Fruit fly (Drosophila melanogaster): ENCODE results near the gene r.
A peak's percentile ranks its signal among the peaks of the same experiment; 100 is the strongest.

Gene r

DNA sequence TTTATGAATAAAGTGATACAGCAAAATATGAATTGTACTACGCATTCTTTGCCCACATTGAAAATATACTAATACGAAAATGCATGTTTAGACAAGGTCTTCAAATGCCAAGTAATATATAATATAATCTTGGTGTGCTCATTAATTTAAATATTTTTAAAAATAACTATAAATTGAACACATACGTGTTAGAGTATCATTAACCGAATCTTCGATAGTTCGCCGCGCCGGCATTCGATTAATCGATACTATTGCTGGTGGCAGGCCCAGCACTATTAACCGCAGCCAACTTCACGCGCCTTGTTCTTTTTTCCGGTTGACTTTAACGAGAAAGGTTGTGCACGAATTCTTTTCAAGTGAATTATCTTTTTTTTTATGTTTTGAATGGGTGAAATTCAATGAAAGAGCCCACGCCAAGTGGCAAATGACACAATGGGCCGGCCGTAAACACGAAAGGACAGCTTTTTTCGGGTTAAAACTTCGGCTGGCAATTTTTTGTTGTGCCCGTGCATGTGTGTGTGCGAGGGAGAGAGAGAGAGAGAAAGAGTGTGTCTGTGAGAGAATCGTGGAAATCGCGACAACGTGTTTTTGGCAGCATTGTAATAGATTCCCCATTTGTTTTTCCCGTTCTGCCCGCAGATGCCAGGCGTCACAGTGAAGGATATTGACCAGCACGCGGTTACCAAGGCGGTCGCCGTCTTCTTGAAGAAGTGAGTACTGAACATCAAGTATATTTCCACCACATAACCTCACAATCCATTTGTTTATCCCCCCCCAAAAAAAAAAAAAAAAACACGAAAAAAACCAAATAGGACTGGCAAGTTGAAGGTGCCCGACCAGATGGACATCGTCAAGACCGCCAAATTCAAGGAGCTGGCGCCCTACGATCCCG, 17.3 kb upstream of the r start, which contains the start of gene RpS19a (continued):
- TF ChIP-seq Ets21C (GFP tag; optimal IDR thresholded peaks at IDR 0.05) (peak; percentile 3), acj6 (GFP tag; optimal IDR thresholded peaks at IDR 0.05) (peak; percentile 41), fkh (GFP tag; optimal IDR thresholded peaks at IDR 0.05) (no peak), Lpt (GFP tag; optimal IDR thresholded peaks at IDR 0.05) (peak; percentile 11), CG3919 (GFP tag; optimal IDR thresholded peaks at IDR 0.05) (peak; percentile 76), CG8119 (GFP tag; IDR thresholded peaks at IDR 0.05) (no peak), Gug (GFP tag; IDR thresholded peaks at IDR 0.05) (0 out of 2 replicates have a peak, but pooled peaks have one; percentile 10), CG6276 (GFP tag; optimal IDR thresholded peaks at IDR 0.05) (peak; percentile 43), topi (GFP tag; optimal IDR thresholded peaks at IDR 0.05) (peak; percentile 69), CG9139 (GFP tag; optimal IDR thresholded peaks at IDR 0.05) (peak; percentile 82)

DNA sequence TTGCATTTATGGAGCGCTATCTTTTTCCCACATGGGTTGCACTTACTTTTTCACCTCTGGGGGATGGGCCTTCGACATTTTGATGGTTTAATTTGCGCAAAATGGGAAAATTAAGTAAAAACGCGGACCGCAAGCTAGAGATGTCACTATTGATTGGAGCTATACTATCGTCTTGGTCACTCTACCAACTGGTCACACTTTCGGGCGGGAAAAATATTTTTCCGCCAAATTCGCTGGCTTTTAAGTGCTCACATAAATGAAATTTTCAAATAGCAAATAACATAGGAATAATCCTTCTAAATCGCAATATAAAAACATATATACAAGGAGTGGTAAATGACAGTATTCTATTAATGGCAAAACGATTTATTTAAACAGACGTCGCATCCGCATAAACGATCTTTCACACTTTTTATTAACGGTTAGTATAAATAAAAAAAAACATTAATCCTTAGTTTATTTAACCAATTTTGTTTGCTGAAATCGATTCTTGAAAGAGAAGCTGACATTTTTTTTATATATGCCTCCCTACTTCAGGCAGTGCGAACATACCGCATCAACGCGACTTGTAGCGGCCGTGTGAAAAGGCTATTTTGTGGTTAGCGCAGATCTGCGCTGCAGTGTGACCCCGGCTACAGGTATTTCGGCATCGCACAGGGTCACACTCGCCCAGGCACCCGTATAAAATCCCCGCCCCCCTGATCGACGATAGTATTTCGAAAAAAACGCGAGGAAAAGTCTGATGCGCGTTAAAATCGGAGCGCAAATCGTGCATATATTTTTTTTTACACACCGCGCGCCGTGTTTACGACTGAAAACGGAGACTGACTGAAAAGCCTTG, 14.7 kb upstream of the r start, which contains the start of the genes SNRPG and mthl1:
Gene SNRPG (minus strand): TSS at position 160 of the 841 bp plus-strand sequence.
Gene mthl1 (plus strand): TSS at position 709 of the 841 bp plus-strand sequence.
- peak; percentile 80 for TF ChIP-seq OdsH (GFP tag; optimal IDR thresholded peaks at IDR 0.05)
- TF ChIP-seq Hr38 (GFP tag; optimal IDR thresholded peaks at IDR 0.05), result no peak
- TF ChIP-seq CG4318 (GFP tag; optimal IDR thresholded peaks at IDR 0.05), result peak; percentile 78
- TF ChIP-seq fkh (GFP tag; optimal IDR thresholded peaks at IDR 0.05), result no peak
- peak; percentile 73 for TF ChIP-seq CG10669 (GFP tag; optimal IDR thresholded peaks at IDR 0.05)
- TF ChIP-seq cyc (GFP tag; optimal IDR thresholded peaks at IDR 0.05), result peak; percentile 89
- TF ChIP-seq CG11294 (GFP tag; IDR thresholded peaks at IDR 0.05), result peak; percentile 91
- TF ChIP-seq Eip78C (GFP tag), result peak; percentile 89
- TF ChIP-seq Eip75B (GFP tag; optimal IDR thresholded peaks at IDR 0.05), result peak; percentile 80
- peak; percentile 68 for TF ChIP-seq CG6792 (GFP tag; optimal IDR thresholded peaks at IDR 0.05)
- TF ChIP-seq Blimp-1 (GFP tag; optimal IDR thresholded peaks at IDR 0.05), result peak; percentile 16
- peak; percentile 72 for TF ChIP-seq achi (GFP tag; optimal IDR thresholded peaks at IDR 0.05)
- TF ChIP-seq Eip93F (GFP tag; optimal IDR thresholded peaks at IDR 0.05), result peak; percentile 70
- TF ChIP-seq ss (GFP tag; optimal IDR thresholded peaks at IDR 0.05), result peak in 1 of 2 experiments; percentile 56
- TF ChIP-seq Ets21C (GFP tag; optimal IDR thresholded peaks at IDR 0.05), result peak; percentile 79
- TF ChIP-seq acj6 (GFP tag; optimal IDR thresholded peaks at IDR 0.05), result peak; percentile 75
- no peak for TF ChIP-seq CG6854 (GFP tag; optimal IDR thresholded peaks at IDR 0.05)
- peak; percentile 83 for TF ChIP-seq CG15336 (GFP tag; IDR thresholded peaks at IDR 0.05)
- peak; percentile 42 for TF ChIP-seq Sox102F (GFP tag; optimal IDR thresholded peaks at IDR 0.05)
- peak; percentile 28 for TF ChIP-seq dsx (GFP tag; optimal IDR thresholded peaks at IDR 0.05; ENCODE audit: poor library complexity, severe bottlenecking)
- peak; percentile 90 for TF ChIP-seq Hr39 (GFP tag; optimal IDR thresholded peaks at IDR 0.05)
- peak; percentile 94 for TF ChIP-seq svp (GFP tag)
- TF ChIP-seq CG9139 (GFP tag; optimal IDR thresholded peaks at IDR 0.05), result no peak
- TF ChIP-seq eg (GFP tag; IDR thresholded peaks at IDR 0.05), result peak; percentile 95
- TF ChIP-seq CG8119 (GFP tag; IDR thresholded peaks at IDR 0.05), result peak; percentile 81
- peak; percentile 67 for TF ChIP-seq CG8632 (GFP tag; optimal IDR thresholded peaks at IDR 0.05)
- TF ChIP-seq CG6163 (GFP tag; IDR thresholded peaks at IDR 0.05), result peak; percentile 95
- peak; percentile 81 for TF ChIP-seq CG11902 (GFP tag; optimal IDR thresholded peaks at IDR 0.05)
- TF ChIP-seq vri (GFP tag; optimal IDR thresholded peaks at IDR 0.05), result peak; percentile 20
- peak; percentile 81 for TF ChIP-seq CG10631 (GFP tag; optimal IDR thresholded peaks at IDR 0.05)
- TF ChIP-seq CG3032 (tag; optimal IDR thresholded peaks at IDR 0.05), result peak; percentile 73
- peak; percentile 70 for TF ChIP-seq Lpt (GFP tag; optimal IDR thresholded peaks at IDR 0.05)
- TF ChIP-seq fd85E (GFP tag; optimal IDR thresholded peaks at IDR 0.05), result no peak
- TF ChIP-seq CG1621 (tag; optimal IDR thresholded peaks at IDR 0.05), result peak; percentile 63
- peak; percentile 87 for TF ChIP-seq pdm3 (GFP tag; optimal IDR thresholded peaks at IDR 0.05)
- TF ChIP-seq Smox (GFP tag; optimal IDR thresholded peaks at IDR 0.05), result peak; percentile 78
- TF ChIP-seq net (GFP tag; optimal IDR thresholded peaks at IDR 0.05), result peak; percentile 70
- TF ChIP-seq CG32006 (GFP tag; optimal IDR thresholded peaks at IDR 0.05), result peak; percentile 87
- TF ChIP-seq CG8319 (GFP tag; optimal IDR thresholded peaks at IDR 0.05), result peak; percentile 52
- TF ChIP-seq CG31627 (GFP tag; optimal IDR thresholded peaks at IDR 0.05), result peak; percentile 91
- peak; percentile 83 for TF ChIP-seq lz (GFP tag; optimal IDR thresholded peaks at IDR 0.05)
- TF ChIP-seq topi (GFP tag; optimal IDR thresholded peaks at IDR 0.05), result peak; percentile 80
- TF ChIP-seq Gug (GFP tag; IDR thresholded peaks at IDR 0.05), result peak; percentile 88
